Worm (Caenorhabditis elegans) whole organism, L1 larva: ENCODE data around the gene tmem-231.
A peak's percentile ranks its signal among the peaks of the same experiment; 100 is the strongest.

ENCODE experiments used
- C16A3.4 ChIP-seq: fragments of 150-350 bp; optimal IDR thresholded peaks from 2 replicates; lab custom pipeline; 2014; ENCODE audit warnings: missing biosample characterization, missing genetic modification characterization
- Y116A8C.19 ChIP-seq: sonication (generic microtip); optimal IDR thresholded peaks from 2 replicates; lab custom pipeline; 2016; ENCODE audit warnings: missing compliant biosample characterization, missing genetic modification characterization, borderline replicate concordance
- aha-1 ChIP-seq: fragments of 150-350 bp; optimal IDR thresholded peaks from 2 replicates; lab custom pipeline; 2014; ENCODE audit warnings: missing biosample characterization, missing genetic modification characterization
- aly-2 ChIP-seq: fragments of 150-350 bp; optimal IDR thresholded peaks from 2 replicates; lab custom pipeline; 2014; ENCODE audit warnings: missing biosample characterization, missing genetic modification characterization
- ama-1 ChIP-seq: fragments of 150-350 bp; optimal IDR thresholded peaks from 2 replicates; lab custom pipeline; 2014
- dpl-1 ChIP-seq, 3 experiments: fragments of 150-350 bp in 2 of 3; sonication (generic microtip) in 1 of 3; optimal IDR thresholded peaks; 2 replicates each; lab custom pipeline; 2014 to 2017; ENCODE audit warnings: missing biosample characterization in 3 of 3, missing genetic modification characterization in 3 of 3, missing genetic modification reagents in 3 of 3
- efl-1 ChIP-seq, 4 experiments: fragments of 150-350 bp; optimal IDR thresholded peaks in 3 of 4; peaks in 1 of 4; 1 replicate in 1 of 4; 2 replicates in 3 of 4; lab custom pipeline; 2014; ENCODE audit warnings: missing biosample characterization in 2 of 4, missing genetic modification characterization in 2 of 4, missing genetic modification reagents in 2 of 4
- efl-3 ChIP-seq: fragments of 200-800 bp; sonication (Bioruptor generic); optimal IDR thresholded peaks from 2 replicates; lab custom pipeline; 2018; ENCODE audit warnings: mild to moderate bottlenecking, missing genetic modification characterization, missing compliant biosample characterization
- egl-13 ChIP-seq: sonication (generic microtip); optimal IDR thresholded peaks from 2 replicates; lab custom pipeline; 2016; ENCODE audit warnings: missing genotype, missing genetic modification reagents, missing genetic modification characterization, missing compliant biosample characterization
- egl-27 ChIP-seq, 2 experiments: fragments of 150-350 bp in 1 of 2; sonication (generic microtip); optimal IDR thresholded peaks; 3 replicates each; lab custom pipeline; 2017 to 2018; ENCODE audit warnings: missing biosample characterization in 2 of 2, missing genetic modification characterization in 2 of 2, missing genetic modification reagents in 2 of 2
- elt-2 ChIP-seq: sonication (generic microtip); optimal IDR thresholded peaks from 2 replicates; lab custom pipeline; 2016; ENCODE audit warnings: missing genetic modification characterization, mild to moderate bottlenecking, inconsistent platforms, missing compliant biosample characterization, missing genetic modification reagents
- grh-1 ChIP-seq: fragments of 200-800 bp; sonication (Bioruptor generic); IDR thresholded peaks from 2 replicates; pipeline ENCODE4 v1.3.6; 2022; ENCODE audit warnings: missing genetic modification reagents, missing genetic modification characterization, missing compliant biosample characterization
- hlh-17 ChIP-seq: fragments of 200-800 bp; sonication (Bioruptor generic); optimal IDR thresholded peaks from 2 replicates; lab custom pipeline; 2018; ENCODE audit warnings: missing genetic modification characterization, mild to moderate bottlenecking, missing compliant biosample characterization, moderate library complexity, borderline replicate concordance
- hlh-4 ChIP-seq: sonication (generic microtip); optimal IDR thresholded peaks from 2 replicates; lab custom pipeline; 2016; ENCODE audit warnings: mild to moderate bottlenecking, missing genetic modification characterization, missing compliant biosample characterization
- hpl-2 ChIP-seq: fragments of 150-350 bp; optimal IDR thresholded peaks from 2 replicates; lab custom pipeline; 2014; ENCODE audit warnings: missing biosample characterization, missing genetic modification reagents, missing genetic modification characterization
- isw-1 ChIP-seq: fragments of 200-800 bp; sonication (Bioruptor generic); IDR thresholded peaks from 2 replicates; pipeline ENCODE4 v1.3.6; 2022; ENCODE audit warnings: missing genetic modification characterization, missing compliant biosample characterization
- lin-14 ChIP-seq: fragments of 200-800 bp; sonication (Bioruptor generic); optimal IDR thresholded peaks from 2 replicates; lab custom pipeline; 2018; ENCODE audit warnings: mild to moderate bottlenecking, missing genetic modification characterization, moderate library complexity, missing compliant biosample characterization
- lin-15B ChIP-seq: fragments of 150-350 bp; sonication (generic microtip); optimal IDR thresholded peaks from 3 replicates; lab custom pipeline; 2014; ENCODE audit warnings: missing biosample characterization, missing genetic modification characterization
- lin-39 ChIP-seq: fragments of 150-350 bp; optimal IDR thresholded peaks from 2 replicates; lab custom pipeline; 2014; ENCODE audit warnings: missing biosample characterization, missing genetic modification reagents, missing genetic modification characterization
- lir-3 ChIP-seq: sonication (generic microtip); optimal IDR thresholded peaks from 2 replicates; lab custom pipeline; 2016; ENCODE audit warnings: mild to moderate bottlenecking, missing genetic modification characterization, moderate library complexity, missing compliant biosample characterization; ENCODE audit not compliant: poor library complexity
- mab-9 ChIP-seq: fragments of 200-800 bp; sonication (Bioruptor generic); IDR thresholded peaks from 2 replicates; pipeline ENCODE4 v1.3.6; 2022; ENCODE audit warnings: missing genetic modification reagents, missing genetic modification characterization, missing compliant biosample characterization
- mef-2 ChIP-seq: fragments of 150-350 bp; optimal IDR thresholded peaks from 2 replicates; lab custom pipeline; 2014; ENCODE audit warnings: missing biosample characterization, missing genetic modification characterization
- mep-1 ChIP-seq: fragments of 150-350 bp; optimal IDR thresholded peaks from 2 replicates; lab custom pipeline; 2014; ENCODE audit warnings: missing biosample characterization, missing genetic modification characterization
- nhr-11 ChIP-seq: fragments of 150-350 bp; optimal IDR thresholded peaks from 2 replicates; lab custom pipeline; 2014; ENCODE audit warnings: missing biosample characterization, missing genetic modification characterization
- nhr-20 ChIP-seq: sonication (generic microtip); optimal IDR thresholded peaks from 2 replicates; lab custom pipeline; 2016; ENCODE audit warnings: mild to moderate bottlenecking, missing genetic modification characterization, missing compliant biosample characterization
- nhr-47 ChIP-seq: sonication (generic microtip); optimal IDR thresholded peaks from 2 replicates; lab custom pipeline; 2016; ENCODE audit warnings: mild to moderate bottlenecking, missing genetic modification characterization, moderate library complexity, missing compliant biosample characterization
- nhr-76 ChIP-seq: sonication (generic microtip); optimal IDR thresholded peaks from 2 replicates; lab custom pipeline; 2017; ENCODE audit warnings: missing biosample characterization, missing genetic modification characterization
- nhr-85 ChIP-seq: sonication (generic microtip); peaks from one replicate; lab custom pipeline; 2016; ENCODE audit warnings: missing genetic modification characterization, inconsistent platforms, missing compliant biosample characterization
- pag-3 ChIP-seq: sonication (generic microtip); optimal IDR thresholded peaks from 2 replicates; lab custom pipeline; 2017; ENCODE audit warnings: missing genetic modification characterization, mild to moderate bottlenecking, missing compliant biosample characterization, antibody characterized with exemption, borderline replicate concordance; ENCODE audit not compliant: insufficient read depth
- pax-3 ChIP-seq: fragments of 200-800 bp; sonication (Bioruptor generic); optimal IDR thresholded peaks from 2 replicates; lab custom pipeline; 2018; ENCODE audit warnings: mild to moderate bottlenecking, missing genetic modification characterization, moderate library complexity, missing compliant biosample characterization
- pqm-1 ChIP-seq: sonication (generic microtip); optimal IDR thresholded peaks from 3 replicates; lab custom pipeline; 2017; ENCODE audit warnings: missing biosample characterization, missing genetic modification characterization
- rnt-1 ChIP-seq: sonication (generic microtip); optimal IDR thresholded peaks from 2 replicates; lab custom pipeline; 2016; ENCODE audit warnings: mild to moderate bottlenecking, missing genetic modification characterization, moderate library complexity, missing compliant biosample characterization
- snpc-4 ChIP-seq: fragments of 150-350 bp; optimal IDR thresholded peaks from 2 replicates; lab custom pipeline; 2014; ENCODE audit warnings: missing biosample characterization, missing genetic modification characterization
- sup-37 ChIP-seq: fragments of 200-800 bp; sonication (Bioruptor generic); optimal IDR thresholded peaks from 2 replicates; lab custom pipeline; 2018; ENCODE audit warnings: mild to moderate bottlenecking, missing genetic modification characterization, missing compliant biosample characterization
- swsn-7 ChIP-seq: sonication (generic microtip); optimal IDR thresholded peaks from 2 replicates; lab custom pipeline; 2016; ENCODE audit warnings: missing genetic modification characterization, missing compliant biosample characterization
- tbx-2 ChIP-seq: sonication (generic microtip); optimal IDR thresholded peaks from 2 replicates; lab custom pipeline; 2016; ENCODE audit warnings: missing genetic modification characterization, missing compliant biosample characterization
- tlp-1 ChIP-seq: fragments of 150-350 bp; optimal IDR thresholded peaks from 2 replicates; lab custom pipeline; 2014; ENCODE audit warnings: missing biosample characterization, missing genetic modification characterization
- unc-30 ChIP-seq: sonication (generic microtip); optimal IDR thresholded peaks from 2 replicates; lab custom pipeline; 2017; ENCODE audit warnings: missing biosample characterization, missing genetic modification characterization
- unc-62 ChIP-seq: fragments of 150-350 bp; optimal IDR thresholded peaks from 2 replicates; lab custom pipeline; 2014; ENCODE audit warnings: missing biosample characterization, missing genetic modification reagents, missing genetic modification characterization
- unc-86 ChIP-seq: sonication (generic microtip); optimal IDR thresholded peaks from 2 replicates; lab custom pipeline; 2016; ENCODE audit warnings: missing genetic modification characterization, missing compliant biosample characterization
- vab-15 ChIP-seq: sonication (generic microtip); optimal IDR thresholded peaks from 2 replicates; lab custom pipeline; 2017; ENCODE audit warnings: missing genotype, mild to moderate bottlenecking, missing genetic modification characterization, missing compliant biosample characterization
- ztf-11 ChIP-seq, 2 experiments: sonication (generic microtip); optimal IDR thresholded peaks; 2 replicates each; lab custom pipeline; 2016 to 2017; ENCODE audit warnings: missing genetic modification characterization in 2 of 2, missing biosample characterization in 1 of 2, missing compliant biosample characterization in 1 of 2

The tmem-231 gene

ce11 chrIV:8432709-8433108 lies 6.1 kb downstream of the tmem-231 start, which contains the start of the genes T26A8.4 and pdtf-1 (continued):
- TF ChIP-seq lin-14 = peak; percentile 95
- TF ChIP-seq sup-37 = no peak
- TF ChIP-seq hlh-4 (tag; lab: Kevin White, UChicago) = no peak
- peak; percentile 65 for TF ChIP-seq hpl-2 (GFP tag; lab: Kevin White, UChicago)
- peak; percentile 84 for TF ChIP-seq nhr-11 (tag; lab: Kevin White, UChicago)
- TF ChIP-seq unc-30 (tag; lab: Kevin White, UChicago) = no peak
- TF ChIP-seq hlh-17 (GFP tag; lab: Kevin White, UChicago) = no peak
- peak; percentile 82 for TF ChIP-seq pax-3 (tag; lab: Kevin White, UChicago)
- TF ChIP-seq efl-3 (GFP tag; lab: Kevin White, UChicago) = no peak
- peak; percentile 94 for TF ChIP-seq nhr-20
- no peak for TF ChIP-seq tlp-1 (tag; lab: Kevin White, UChicago)
- no peak for TF ChIP-seq Y116A8C.19 (tag; lab: Kevin White, UChicago)
- peak; percentile 93 for TF ChIP-seq tbx-2 (tag; lab: Kevin White, UChicago)
- peak; percentile 81 to 84 (median 83) for TF ChIP-seq dpl-1 (GFP tag; optimal IDR thresholded peaks at IDR 0.05; lab: Kevin White, UChicago)
- peak; percentile 92 for TF ChIP-seq swsn-7
- TF ChIP-seq isw-1 (GFP tag; lab: Robert Waterston, UW) = peak; percentile 91
- peak; percentile 95 for TF ChIP-seq nhr-47 (tag; lab: Kevin White, UChicago)
- peak; percentile 72 for TF ChIP-seq lin-39
- peak; percentile 90 for TF ChIP-seq lin-15B (tag; lab: Kevin White, UChicago)
- TF ChIP-seq nhr-76 (tag; lab: Kevin White, UChicago) = no peak
- no peak for TF ChIP-seq pqm-1 (tag; lab: Kevin White, UChicago)
- TF ChIP-seq aha-1 = peak; percentile 57
- TF ChIP-seq ztf-11 (tag; optimal IDR thresholded peaks at IDR 0.05; lab: Kevin White, UChicago) = peak in 1 of 2 experiments; percentile 84
- no peak for TF ChIP-seq pag-3 (tag; lab: Kevin White, UChicago)
- TF ChIP-seq aly-2 = peak; percentile 50
- TF ChIP-seq unc-86 (tag; lab: Kevin White, UChicago) = peak; percentile 90
- TF ChIP-seq nhr-85 (tag; lab: Kevin White, UChicago) = peak; percentile 95
- TF ChIP-seq mep-1 (tag; lab: Kevin White, UChicago) = peak; percentile 95
- peak; percentile 19 for TF ChIP-seq unc-62 (GFP tag; lab: Kevin White, UChicago)
- TF ChIP-seq lir-3 (tag; lab: Kevin White, UChicago) = peak; percentile 67
- TF ChIP-seq ama-1 (lab: Kevin White, UChicago) = peak; percentile 94
- peak; percentile 43; the same call in 1 of the 2 replicates for TF ChIP-seq mab-9 (GFP tag; lab: Robert Waterston, UW)
- peak; percentile 95 for TF ChIP-seq snpc-4 (tag; lab: Kevin White, UChicago)
- peak; percentile 82 for TF ChIP-seq egl-13 (tag; lab: Kevin White, UChicago)
- TF ChIP-seq C16A3.4 (tag; lab: Kevin White, UChicago) = peak; percentile 98
- peak; percentile 93 for TF ChIP-seq grh-1 (GFP tag; lab: Robert Waterston, UW)
- TF ChIP-seq egl-27 (tag; optimal IDR thresholded peaks at IDR 0.05; lab: Kevin White, UChicago) = peak; percentile 50 to 72
- TF ChIP-seq mef-2 = peak; percentile 94
- peak; percentile 49 for TF ChIP-seq elt-2
- peak; percentile 94 for TF ChIP-seq rnt-1 (tag; lab: Kevin White, UChicago)

DNA sequence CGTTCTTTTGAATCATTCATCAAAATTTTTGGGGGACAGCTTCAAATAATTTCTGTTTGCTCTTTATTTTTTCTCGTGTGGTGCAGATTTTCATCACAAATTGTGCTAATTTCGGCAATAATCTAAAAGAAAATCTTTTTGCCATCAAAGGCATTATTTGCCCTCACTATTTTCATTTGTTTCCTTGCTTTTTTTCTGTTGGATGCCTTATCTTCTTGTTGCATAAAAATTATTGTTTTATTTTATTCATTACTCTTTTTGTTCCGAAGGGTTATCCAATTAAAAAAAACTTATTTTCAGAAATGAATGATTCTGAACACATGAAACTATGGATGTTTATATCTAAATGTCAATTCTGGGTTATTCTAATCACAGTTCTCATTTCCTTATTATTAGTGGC lies 20.3 kb downstream of the tmem-231 start, which contains the start of gene T01B11.1:
Gene T01B11.1, plus strand, starts transcription at position 301 of the 400 bp plus-strand sequence.
- no peak for TF ChIP-seq C16A3.4 (tag; lab: Kevin White, UChicago)
- no peak for TF ChIP-seq pqm-1 (tag; lab: Kevin White, UChicago)
- TF ChIP-seq lin-39 = no peak
- TF ChIP-seq egl-13 (tag; lab: Kevin White, UChicago) = no peak
- TF ChIP-seq elt-2 = no peak
- TF ChIP-seq Y116A8C.19 (tag; lab: Kevin White, UChicago) = no peak
- TF ChIP-seq nhr-20 = no peak
- TF ChIP-seq vab-15 (tag; lab: Kevin White, UChicago) = no peak
- no peak for TF ChIP-seq efl-1 (optimal IDR thresholded peaks at IDR 0.05; lab: Kevin White, UChicago)
- peak in 1 of 2 experiments; percentile 4 for TF ChIP-seq efl-1 (GFP tag; optimal IDR thresholded peaks at IDR 0.05 in 1 of 2; lab: Kevin White, UChicago)
